Fruit fly (Drosophila melanogaster) whole organism, embryonic: ENCODE data around the gene Cyp4ac3.

ENCODE experiments used
- CG10431 ChIP-seq: fragments of 200-800 bp; sonication (Bioruptor generic); optimal IDR thresholded peaks from 3 replicates; lab custom pipeline; 2018; ENCODE audit warnings: missing biosample characterization, mild to moderate bottlenecking, missing genetic modification characterization
- CG11398 ChIP-seq: fragments of 200-800 bp; sonication (Bioruptor generic); optimal IDR thresholded peaks from 2 replicates; lab custom pipeline; 2016; ENCODE audit warnings: missing biosample characterization, missing genetic modification characterization
- CG1233 ChIP-seq: fragments of 200-800 bp; sonication (Bioruptor generic); optimal IDR thresholded peaks from 4 replicates; lab custom pipeline; 2018; ENCODE audit warnings: missing biosample characterization, mild to moderate bottlenecking, missing genetic modification characterization
- CG15479 ChIP-seq: fragments of 200-800 bp; sonication (Bioruptor generic); optimal IDR thresholded peaks from 3 replicates; lab custom pipeline; 2019; ENCODE audit warnings: missing biosample characterization, mild to moderate bottlenecking, missing genetic modification characterization, moderate library complexity
- CG15696 ChIP-seq: fragments of 200-800 bp; sonication (Bioruptor generic); optimal IDR thresholded peaks from 2 replicates; lab custom pipeline; 2019; ENCODE audit warnings: missing biosample characterization, mild to moderate bottlenecking, missing genetic modification characterization, moderate library complexity
- CG16813 ChIP-seq: fragments of 200-800 bp; sonication (Bioruptor generic); IDR thresholded peaks from 3 replicates; pipeline ENCODE4 v1.3.6; 2022; ENCODE audit warnings: missing biosample characterization, missing genetic modification characterization; ENCODE audit not compliant: partially characterized antibody
- CG17568 ChIP-seq: fragments of 200-800 bp; sonication (Bioruptor generic); optimal IDR thresholded peaks from 2 replicates; lab custom pipeline; 2018; ENCODE audit warnings: missing biosample characterization, mild to moderate bottlenecking, missing genetic modification characterization, moderate library complexity
- CG30431 ChIP-seq: fragments of 200-800 bp; sonication (Bioruptor generic); optimal IDR thresholded peaks from 2 replicates; lab custom pipeline; 2017; ENCODE audit warnings: missing biosample characterization, missing genetic modification characterization
- CG3163 ChIP-seq: fragments of 200-800 bp; sonication (Bioruptor generic); optimal IDR thresholded peaks from 3 replicates; lab custom pipeline; 2016; ENCODE audit warnings: missing biosample characterization, missing genetic modification characterization
- CG6175 ChIP-seq: fragments of 200-800 bp; sonication (Bioruptor generic); IDR thresholded peaks from 3 replicates; pipeline ENCODE4 v1.3.6; 2022; ENCODE audit warnings: missing biosample characterization, missing genetic modification characterization
- CG9932 ChIP-seq: fragments of 200-800 bp; sonication (Bioruptor generic); IDR thresholded peaks from 2 replicates; pipeline ENCODE4 v1.3.6; 2022; ENCODE audit warnings: missing biosample characterization, missing genetic modification characterization
- CrebB ChIP-seq: fragments of 200-800 bp; sonication (Bioruptor generic); optimal IDR thresholded peaks from 3 replicates; lab custom pipeline; 2018; ENCODE audit warnings: missing biosample characterization, mild to moderate bottlenecking, missing genetic modification characterization
- Deaf1 ChIP-seq: fragments of 200-800 bp; optimal IDR thresholded peaks from 3 replicates; lab custom pipeline; 2019; ENCODE audit warnings: missing biosample characterization, mild to moderate bottlenecking, missing genetic modification characterization, moderate library complexity
- Dip2 ChIP-seq: fragments of 200-800 bp; sonication (Bioruptor generic); IDR thresholded peaks from 2 replicates; pipeline ENCODE4 v1.3.6; 2022; ENCODE audit warnings: missing biosample characterization, missing genetic modification characterization
- Doc2 ChIP-seq: fragments of 200-800 bp; sonication (Bioruptor generic); IDR thresholded peaks from 2 replicates; pipeline ENCODE4 v1.3.6; 2022; ENCODE audit warnings: missing biosample characterization, missing genetic modification characterization
- HHEX ChIP-seq: fragments of 200-800 bp; sonication (Bioruptor generic); optimal IDR thresholded peaks from 3 replicates; lab custom pipeline; 2017; ENCODE audit warnings: missing biosample characterization, mild to moderate bottlenecking, missing genetic modification characterization, missing genetic modification reagents
- Hmr ChIP-seq: fragments of 200-800 bp; sonication (Bioruptor generic); optimal IDR thresholded peaks from 3 replicates; lab custom pipeline; 2017; ENCODE audit warnings: mild to moderate bottlenecking, missing biosample characterization, missing genetic modification reagents, missing genetic modification characterization
- Hr39 ChIP-seq: fragments of >200 bp; optimal IDR thresholded peaks from 2 replicates; lab custom pipeline; 2017
- Lhr ChIP-seq: fragments of 200-800 bp; sonication (Bioruptor generic); optimal IDR thresholded peaks from 3 replicates; lab custom pipeline; 2017; ENCODE audit warnings: mild to moderate bottlenecking, missing biosample characterization, missing genetic modification reagents, missing genetic modification characterization
- MESR4 ChIP-seq: fragments of 200-800 bp; sonication (Bioruptor generic); optimal IDR thresholded peaks from 2 replicates; lab custom pipeline; 2018; ENCODE audit warnings: missing biosample characterization, mild to moderate bottlenecking, missing genetic modification characterization, moderate library complexity
- Nf-YA ChIP-seq: fragments of 200-800 bp; sonication (Bioruptor generic); IDR thresholded peaks from 2 replicates; pipeline ENCODE4 v1.3.6; 2022; ENCODE audit warnings: missing biosample characterization, missing genetic modification characterization
- Sox102F ChIP-seq: fragments of 200-800 bp; sonication (Bioruptor generic); optimal IDR thresholded peaks from 2 replicates; lab custom pipeline; 2018; ENCODE audit warnings: missing biosample characterization, mild to moderate bottlenecking, missing genetic modification characterization, moderate library complexity
- Spps ChIP-seq: fragments of 200-800 bp; sonication (Bioruptor generic); optimal IDR thresholded peaks from 2 replicates; lab custom pipeline; 2018; ENCODE audit warnings: missing biosample characterization, mild to moderate bottlenecking, missing genetic modification characterization
- Tbp ChIP-seq: fragments of >200 bp; optimal IDR thresholded peaks from 2 replicates; lab custom pipeline; 2018; ENCODE audit warnings: missing biosample characterization, missing genetic modification characterization
- Trl ChIP-seq, 3 experiments: fragments of >200 bp in 2 of 3; fragments of 200-800 bp in 1 of 3; sonication (Bioruptor generic) in 1 of 3; optimal IDR thresholded peaks; 2 replicates in 1 of 3; 3 replicates in 2 of 3; lab custom pipeline; 2016 to 2017; ENCODE audit warnings: missing biosample characterization in 1 of 3, missing genetic modification characterization in 1 of 3
- Vsx1 ChIP-seq: fragments of 200-800 bp; sonication (Bioruptor generic); optimal IDR thresholded peaks from 2 replicates; lab custom pipeline; 2017; ENCODE audit warnings: missing biosample characterization, mild to moderate bottlenecking, missing genetic modification characterization, missing genetic modification reagents
- ara ChIP-seq: fragments of 200-800 bp; sonication (Bioruptor generic); IDR thresholded peaks from 2 replicates; pipeline ENCODE4 v1.3.6; 2022; ENCODE audit warnings: missing biosample characterization, missing genetic modification characterization
- ase ChIP-seq: fragments of 200-800 bp; sonication (Bioruptor generic); IDR thresholded peaks from 3 replicates; pipeline ENCODE4 v1.3.6; 2022; ENCODE audit warnings: missing biosample characterization, missing genetic modification characterization
- bab2 ChIP-seq: fragments of 200-800 bp; sonication (Bioruptor generic); optimal IDR thresholded peaks from 2 replicates; lab custom pipeline; 2016; ENCODE audit warnings: missing biosample characterization, missing genetic modification characterization
- bbx ChIP-seq: fragments of 200-800 bp; sonication (Bioruptor generic); IDR thresholded peaks from 2 replicates; pipeline ENCODE4 v1.3.6; 2022; ENCODE audit warnings: missing biosample characterization, missing genetic modification characterization; ENCODE audit not compliant: partially characterized antibody
- fru ChIP-seq: fragments of >200 bp; optimal IDR thresholded peaks from 2 replicates; lab custom pipeline; 2017
- ftz-f1 ChIP-seq: fragments of 200-800 bp; sonication (Bioruptor generic); optimal IDR thresholded peaks from 2 replicates; lab custom pipeline; 2016; ENCODE audit warnings: missing biosample characterization, missing genetic modification characterization
- gfzf ChIP-seq: fragments of 200-800 bp; sonication (Bioruptor generic); optimal IDR thresholded peaks from 2 replicates; lab custom pipeline; 2016; ENCODE audit warnings: missing biosample characterization, mild to moderate bottlenecking, missing genetic modification characterization, moderate library complexity
- grn ChIP-seq: fragments of 200-800 bp; sonication (Bioruptor generic); optimal IDR thresholded peaks from 3 replicates; lab custom pipeline; 2017; ENCODE audit warnings: missing biosample characterization, missing genetic modification characterization
- ham ChIP-seq: fragments of 200-800 bp; sonication (Bioruptor generic); IDR thresholded peaks from 2 replicates; pipeline ENCODE4 v1.3.6; 2022; ENCODE audit warnings: missing biosample characterization, missing genetic modification characterization
- lilli ChIP-seq: fragments of 200-800 bp; sonication (Bioruptor generic); optimal IDR thresholded peaks from 3 replicates; lab custom pipeline; 2016; ENCODE audit warnings: missing biosample characterization, missing genetic modification characterization
- lmd ChIP-seq: fragments of 200-800 bp; sonication (Bioruptor generic); IDR thresholded peaks from 2 replicates; pipeline ENCODE4 v1.3.6; 2022; ENCODE audit warnings: missing biosample characterization, missing genetic modification characterization
- luna ChIP-seq: fragments of 200-800 bp; sonication (Bioruptor generic); optimal IDR thresholded peaks from 2 replicates; lab custom pipeline; 2016; ENCODE audit warnings: missing biosample characterization, missing genetic modification characterization
- nau ChIP-seq: fragments of 200-800 bp; sonication (Bioruptor generic); optimal IDR thresholded peaks from 3 replicates; lab custom pipeline; 2017; ENCODE audit warnings: missing biosample characterization, mild to moderate bottlenecking, missing genetic modification characterization, missing genetic modification reagents
- nmo ChIP-seq: fragments of 200-800 bp; sonication (Bioruptor generic); optimal IDR thresholded peaks from 2 replicates; lab custom pipeline; 2018; ENCODE audit warnings: missing biosample characterization, mild to moderate bottlenecking, missing genetic modification characterization, moderate library complexity
- oc ChIP-seq: fragments of 200-800 bp; sonication (Bioruptor generic); optimal IDR thresholded peaks from 2 replicates; lab custom pipeline; 2018; ENCODE audit warnings: missing biosample characterization, mild to moderate bottlenecking, missing genetic modification characterization, moderate library complexity
- pros ChIP-seq: fragments of 200-800 bp; sonication (Bioruptor generic); optimal IDR thresholded peaks from 3 replicates; lab custom pipeline; 2019; ENCODE audit warnings: missing biosample characterization, mild to moderate bottlenecking, missing genetic modification characterization, moderate library complexity
- scrt ChIP-seq: fragments of 200-800 bp; sonication (Bioruptor generic); optimal IDR thresholded peaks from 2 replicates; lab custom pipeline; 2018; ENCODE audit warnings: missing biosample characterization, mild to moderate bottlenecking, missing genetic modification characterization, moderate library complexity
- so ChIP-seq: fragments of 200-800 bp; sonication (Bioruptor generic); IDR thresholded peaks from 3 replicates; pipeline ENCODE4 v1.3.6; 2022; ENCODE audit warnings: missing biosample characterization, missing genetic modification characterization
- stwl ChIP-seq: fragments of 200-800 bp; sonication (Bioruptor generic); optimal IDR thresholded peaks from 3 replicates; lab custom pipeline; 2018; ENCODE audit warnings: missing biosample characterization, mild to moderate bottlenecking, missing genetic modification characterization, moderate library complexity
- ttk ChIP-seq: fragments of 200-800 bp; sonication (Bioruptor generic); IDR thresholded peaks from 2 replicates; pipeline ENCODE4 v2.1.2; 2022; ENCODE audit warnings: missing biosample characterization, missing genetic modification characterization
- tup ChIP-seq: fragments of 200-800 bp; sonication (Bioruptor generic); optimal IDR thresholded peaks from 2 replicates; lab custom pipeline; 2016; ENCODE audit warnings: missing biosample characterization, mild to moderate bottlenecking, missing genetic modification characterization, moderate library complexity
- unpg ChIP-seq: fragments of 200-800 bp; sonication (Bioruptor generic); optimal IDR thresholded peaks from 3 replicates; lab custom pipeline; 2018; ENCODE audit warnings: missing biosample characterization, mild to moderate bottlenecking, missing genetic modification characterization, moderate library complexity
- vnd ChIP-seq: fragments of 200-800 bp; sonication (Bioruptor generic); IDR thresholded peaks from 3 replicates; pipeline ENCODE4 v1.3.6; 2022; ENCODE audit warnings: missing biosample characterization, missing genetic modification characterization; ENCODE audit not compliant: partially characterized antibody
- zen2 ChIP-seq: fragments of 200-800 bp; sonication (Bioruptor generic); IDR thresholded peaks from 3 replicates; pipeline ENCODE4 v1.3.6; 2022; ENCODE audit warnings: missing biosample characterization, missing genetic modification characterization; ENCODE audit not compliant: partially characterized antibody

Cyp4ac3 gene

DNA sequence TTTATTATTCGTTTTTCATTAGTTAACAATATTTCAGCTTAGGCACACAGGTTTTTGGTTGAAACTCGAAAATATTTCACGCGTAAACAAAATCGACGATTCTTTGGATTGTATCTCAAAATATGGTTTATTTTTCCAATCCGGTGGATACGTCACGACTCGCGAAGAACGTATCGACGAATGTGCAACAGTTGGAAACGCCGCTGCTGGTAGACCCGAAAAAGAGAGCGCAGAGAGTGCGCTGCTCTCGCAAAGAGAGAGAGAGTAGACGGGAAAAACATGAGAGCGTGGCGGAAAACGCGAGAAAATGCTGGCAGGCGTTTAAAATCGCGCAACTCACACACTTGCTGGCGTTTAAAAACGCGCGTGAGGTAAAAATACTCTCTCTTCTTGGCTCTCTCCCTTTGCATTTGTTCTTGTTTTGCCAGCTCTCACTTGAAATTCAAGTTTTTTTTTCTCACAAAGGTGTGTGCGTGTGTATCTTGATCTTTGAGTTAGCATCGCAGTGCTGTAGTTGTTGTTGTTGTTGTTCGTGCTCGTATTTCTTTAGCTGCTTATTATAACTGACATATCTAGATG, 31.0 kb upstream of the Cyp4ac3 start (continued):
- no peak for TF ChIP-seq CG30431 (GFP tag; lab: Kevin White, UChicago)
- TF ChIP-seq Tbp (GFP tag; lab: Kevin White, UChicago): peak; percentile 100
- TF ChIP-seq Sox102F (GFP tag; lab: Kevin White, UChicago): no peak
- no peak for TF ChIP-seq MESR4 (GFP tag; lab: Kevin White, UChicago)
- no peak for TF ChIP-seq fru (lab: Kevin White, UChicago)
- TF ChIP-seq ftz-f1 (GFP tag; lab: Kevin White, UChicago): peak; percentile 14
- no peak for TF ChIP-seq Vsx1 (GFP tag; lab: Kevin White, UChicago)
- peak; percentile 87 for TF ChIP-seq CG15479 (GFP tag; lab: Kevin White, UChicago)
- TF ChIP-seq vnd (GFP tag; lab: Robert Waterston, UW): no peak
- peak; percentile 46; the same call in 1 of the 2 replicates for TF ChIP-seq bbx (GFP tag; lab: Robert Waterston, UW)
- TF ChIP-seq ara (GFP tag; lab: Robert Waterston, UW): no peak
- no peak for TF ChIP-seq Doc2
- no peak for TF ChIP-seq bab2 (GFP tag; lab: Kevin White, UChicago)
- no peak for TF ChIP-seq Hr39 (lab: Kevin White, UChicago)
- no peak for TF ChIP-seq HHEX (GFP tag; lab: Kevin White, UChicago)
- TF ChIP-seq oc: no peak
- TF ChIP-seq CG16813 (GFP tag; lab: Robert Waterston, UW): no peak
- TF ChIP-seq CG17568: peak; percentile 51
- peak; percentile 77 for TF ChIP-seq scrt (GFP tag; lab: Kevin White, UChicago)
- no peak for TF ChIP-seq CG6175
- peak; percentile 44 for TF ChIP-seq nau (GFP tag; lab: Kevin White, UChicago)
- no peak for TF ChIP-seq ham (GFP tag; lab: Robert Waterston, UW)
- TF ChIP-seq ase (GFP tag; lab: Robert Waterston, UW): no peak
- TF ChIP-seq luna (GFP tag; lab: Kevin White, UChicago): no peak
- no peak for TF ChIP-seq Nf-YA
- TF ChIP-seq CG15696 (tag; lab: Kevin White, UChicago): no peak
- peak; percentile 25 for TF ChIP-seq Hmr
- TF ChIP-seq CrebB (tag; lab: Kevin White, UChicago): no peak
- peak; percentile 96 for TF ChIP-seq grn (GFP tag; lab: Kevin White, UChicago)
- peak; percentile 58; the same call in 1 of the 3 replicates for TF ChIP-seq so (GFP tag; lab: Robert Waterston, UW)
- TF ChIP-seq unpg (GFP tag; lab: Kevin White, UChicago): peak; percentile 2
- no peak for TF ChIP-seq gfzf (GFP tag; lab: Kevin White, UChicago)
- peak; percentile 41 for TF ChIP-seq CG10431
- no peak for TF ChIP-seq tup (GFP tag; lab: Kevin White, UChicago)
- peak; percentile 66 for TF ChIP-seq CG3163 (GFP tag; lab: Kevin White, UChicago)
- TF ChIP-seq zen2 (GFP tag; lab: Robert Waterston, UW): peak; percentile 79
- no peak for TF ChIP-seq CG9932 (GFP tag; lab: Robert Waterston, UW)
- no peak for TF ChIP-seq ttk (GFP tag; lab: Robert Waterston, UW)
- no peak for TF ChIP-seq Spps (tag; lab: Kevin White, UChicago)
- TF ChIP-seq nmo: no peak
- no peak for TF ChIP-seq CG11398
- TF ChIP-seq Lhr (GFP tag; lab: Kevin White, UChicago): no peak
- TF ChIP-seq Deaf1 (tag; lab: Kevin White, UChicago): peak; percentile 33
- no peak for TF ChIP-seq Dip2 (GFP tag; lab: Robert Waterston, UW)
- peak; percentile 94 for TF ChIP-seq pros (GFP tag; lab: Kevin White, UChicago)
- peak; percentile 99 to 100 for TF ChIP-seq Trl (optimal IDR thresholded peaks at IDR 0.05; lab: Kevin White, UChicago)
- peak; percentile 60 for TF ChIP-seq Trl (GFP tag; optimal IDR thresholded peaks at IDR 0.05; lab: Kevin White, UChicago)
- no peak for TF ChIP-seq CG1233 (GFP tag; lab: Kevin White, UChicago)
- TF ChIP-seq lmd (GFP tag; lab: Robert Waterston, UW): no peak
- TF ChIP-seq lilli: peak; percentile 10
- no peak for TF ChIP-seq stwl
